Fruit fly (Drosophila melanogaster): Measurements from ENCODE around the gene CG9231.

dm6 chr3L:19579346-19579745 lies 6.5 kb downstream of the CG9231 start:
- TF ChIP-seq Blimp-1 (GFP tag; optimal IDR thresholded peaks at IDR 0.05) (no peak), CG6854 (GFP tag; optimal IDR thresholded peaks at IDR 0.05) (no peak), Sox102F (GFP tag; optimal IDR thresholded peaks at IDR 0.05) (no peak), vri (GFP tag; optimal IDR thresholded peaks at IDR 0.05) (no peak), pdm3 (GFP tag; optimal IDR thresholded peaks at IDR 0.05) (no peak), salr (GFP tag; optimal IDR thresholded peaks at IDR 0.05) (no peak), esn (GFP tag; optimal IDR thresholded peaks at IDR 0.05) (no peak), Smox (GFP tag; optimal IDR thresholded peaks at IDR 0.05) (no peak), CG32006 (GFP tag; optimal IDR thresholded peaks at IDR 0.05) (no peak), Eip75B (GFP tag; optimal IDR thresholded peaks at IDR 0.05) (no peak), CG3032 (tag; optimal IDR thresholded peaks at IDR 0.05) (no peak)

Measured in whole organism, prepupa.